Fruit fly (Drosophila melanogaster) whole organism, adult: Measurements from ENCODE around the gene dock.

Source experiments
- CG11617 ChIP-seq: fragments of 200-800 bp; sonication (Bioruptor generic); optimal IDR thresholded peaks from 2 replicates; lab custom pipeline; 2017; ENCODE audit warnings: mild to moderate bottlenecking, missing biosample characterization, missing genetic modification reagents, missing genetic modification characterization
- CG12768 ChIP-seq: fragments of 200-800 bp; sonication (Bioruptor generic); optimal IDR thresholded peaks from 2 replicates; lab custom pipeline; 2017; ENCODE audit warnings: missing biosample characterization, missing genetic modification characterization, mild to moderate bottlenecking, moderate library complexity, missing genetic modification reagents
- CG14711 ChIP-seq: fragments of 200-800 bp; sonication (Bioruptor generic); optimal IDR thresholded peaks from 2 replicates; lab custom pipeline; 2018; ENCODE audit warnings: missing biosample characterization, mild to moderate bottlenecking, missing genetic modification characterization, moderate library complexity
- CG1620 ChIP-seq: fragments of 200-800 bp; sonication (Bioruptor generic); optimal IDR thresholded peaks from 2 replicates; lab custom pipeline; 2016; ENCODE audit warnings: missing biosample characterization, missing genetic modification characterization
- CG33017 ChIP-seq: fragments of 200-800 bp; sonication (Bioruptor generic); optimal IDR thresholded peaks from 2 replicates; lab custom pipeline; 2018; ENCODE audit warnings: missing biosample characterization, mild to moderate bottlenecking, missing genetic modification characterization, moderate library complexity
- CG5204 ChIP-seq: fragments of 200-800 bp; sonication (Bioruptor generic); optimal IDR thresholded peaks from 2 replicates; lab custom pipeline; 2016; ENCODE audit warnings: missing biosample characterization, missing genetic modification characterization
- CG7045 ChIP-seq: fragments of 200-800 bp; sonication (Bioruptor generic); optimal IDR thresholded peaks from 2 replicates; lab custom pipeline; 2017; ENCODE audit warnings: missing biosample characterization, mild to moderate bottlenecking, missing genetic modification characterization
- CG7101 ChIP-seq: fragments of 200-800 bp; sonication (Bioruptor generic); optimal IDR thresholded peaks from 2 replicates; lab custom pipeline; 2018; ENCODE audit warnings: missing biosample characterization, mild to moderate bottlenecking, missing genetic modification characterization, moderate library complexity
- Clk ChIP-seq: fragments of 200-800 bp; sonication (Bioruptor generic); optimal IDR thresholded peaks from 2 replicates; lab custom pipeline; 2017; ENCODE audit warnings: missing biosample characterization, missing genetic modification characterization
- Crg-1 ChIP-seq: fragments of 200-800 bp; sonication (Bioruptor generic); optimal IDR thresholded peaks from 2 replicates; lab custom pipeline; 2016; ENCODE audit warnings: missing biosample characterization, missing genetic modification characterization
- Hr96 ChIP-seq: fragments of 200-800 bp; sonication (Bioruptor generic); optimal IDR thresholded peaks from 2 replicates; lab custom pipeline; 2016; ENCODE audit warnings: missing biosample characterization, missing genetic modification characterization
- Mnt ChIP-seq: fragments of 200-800 bp; sonication (Bioruptor generic); optimal IDR thresholded peaks from 2 replicates; lab custom pipeline; 2016; ENCODE audit warnings: missing biosample characterization, mild to moderate bottlenecking, missing genetic modification characterization
- bab1 ChIP-seq: fragments of 200-800 bp; sonication (Bioruptor generic); optimal IDR thresholded peaks from 3 replicates; lab custom pipeline; 2019; ENCODE audit warnings: missing biosample characterization, mild to moderate bottlenecking, missing genetic modification characterization, moderate library complexity
- cic ChIP-seq: fragments of 200-800 bp; sonication (Bioruptor generic); optimal IDR thresholded peaks from 2 replicates; lab custom pipeline; 2017; ENCODE audit warnings: missing biosample characterization, mild to moderate bottlenecking, missing genetic modification characterization, moderate library complexity
- cnc ChIP-seq, 2 experiments: fragments of >200 bp; optimal IDR thresholded peaks; 2 replicates each; lab custom pipeline; 2017
- kay ChIP-seq: fragments of 200-800 bp; sonication (Bioruptor generic); peaks from one replicate; lab custom pipeline; 2016; ENCODE audit warnings: missing biosample characterization, missing genetic modification characterization, borderline replicate concordance
- ovo ChIP-seq: fragments of 200-800 bp; sonication (Bioruptor generic); optimal IDR thresholded peaks from 2 replicates; lab custom pipeline; 2016; ENCODE audit warnings: missing biosample characterization, missing genetic modification characterization
- pad ChIP-seq: fragments of 200-800 bp; sonication (Bioruptor generic); optimal IDR thresholded peaks from 3 replicates; lab custom pipeline; 2017; ENCODE audit warnings: missing biosample characterization, missing genetic modification characterization, mild to moderate bottlenecking, moderate library complexity, missing genetic modification reagents
- tj ChIP-seq: fragments of 200-800 bp; sonication (Bioruptor generic); optimal IDR thresholded peaks from 3 replicates; lab custom pipeline; 2017; ENCODE audit warnings: missing biosample characterization, mild to moderate bottlenecking, missing genetic modification characterization, moderate library complexity
- toe ChIP-seq: fragments of 200-800 bp; sonication (Bioruptor generic); optimal IDR thresholded peaks from 2 replicates; lab custom pipeline; 2016; ENCODE audit warnings: missing biosample characterization, missing genetic modification characterization

Gene dock

dm6 chr2L:819315-820032 is 6.3 kb upstream of the dock start, which contains the start of the genes PGAP2 and Clp:
PGAP2 (minus strand) TSS chr2L:819508.
Clp (plus strand) TSS chr2L:819964.
- TF ChIP-seq CG7045 (GFP tag; lab: Kevin White, UChicago) = peak; percentile 59
- TF ChIP-seq Crg-1 = peak; percentile 66
- peak; percentile 53 for TF ChIP-seq bab1 (GFP tag; lab: Kevin White, UChicago)
- peak; percentile 55 for TF ChIP-seq pad
- TF ChIP-seq CG1620 (GFP tag; lab: Kevin White, UChicago) = peak; percentile 71
- TF ChIP-seq CG12768 = peak; percentile 41
- no peak for TF ChIP-seq ovo (GFP tag; lab: Kevin White, UChicago)
- peak; percentile 75 for TF ChIP-seq CG7101 (tag; lab: Kevin White, UChicago)
- TF ChIP-seq kay (GFP tag; lab: Kevin White, UChicago) = no peak
- peak; percentile 64 for TF ChIP-seq Mnt
- TF ChIP-seq tj (GFP tag; lab: Kevin White, UChicago) = peak; percentile 79
- no peak for TF ChIP-seq cnc (optimal IDR thresholded peaks at IDR 0.05; lab: Kevin White, UChicago)
- TF ChIP-seq cic (GFP tag; lab: Kevin White, UChicago) = peak; percentile 21
- peak; percentile 60 for TF ChIP-seq Hr96 (GFP tag; lab: Kevin White, UChicago)
- TF ChIP-seq Clk (GFP tag; lab: Kevin White, UChicago) = peak; percentile 42
- TF ChIP-seq toe (GFP tag; lab: Kevin White, UChicago) = peak; percentile 86
- peak; percentile 78 for TF ChIP-seq CG11617 (GFP tag; lab: Kevin White, UChicago)
- TF ChIP-seq CG5204 = no peak
- peak; percentile 46 for TF ChIP-seq CG33017 (tag; lab: Kevin White, UChicago)
- TF ChIP-seq CG14711 = peak; percentile 68

DNA sequence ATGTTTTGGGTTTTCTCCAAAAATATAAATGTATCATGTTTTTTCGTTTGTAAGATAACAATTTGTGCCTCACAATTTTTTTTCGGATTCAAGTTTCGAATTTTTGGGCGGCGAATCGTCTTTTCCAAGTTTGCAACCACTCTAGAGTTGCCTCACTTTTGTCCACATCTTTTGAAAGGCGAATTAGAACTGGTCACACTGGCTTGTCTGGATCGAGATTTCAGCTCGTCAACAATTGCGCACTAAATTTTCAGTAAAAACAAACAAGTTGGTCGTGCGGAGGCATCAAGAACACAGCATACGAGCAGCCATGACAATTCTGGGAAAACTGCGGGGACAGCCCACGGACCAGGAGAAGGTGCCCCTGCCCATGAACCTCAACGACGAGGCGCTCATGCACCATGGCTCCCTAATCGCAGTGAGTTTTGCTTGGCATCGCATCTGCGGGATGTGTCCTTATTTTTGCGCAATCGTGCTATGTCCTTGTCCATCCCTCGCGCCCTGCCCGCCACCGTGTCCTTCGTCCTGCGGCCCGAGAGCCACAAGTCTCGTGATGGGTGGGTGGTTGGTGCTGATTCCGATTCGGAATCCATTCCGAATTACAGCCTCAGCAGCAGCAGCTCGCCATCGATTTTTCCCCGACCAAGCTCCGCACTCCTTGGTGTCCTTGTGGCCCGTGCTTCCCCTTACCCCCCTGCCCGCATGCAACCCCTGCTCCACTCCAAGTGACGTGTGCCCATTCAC is 4.4 kb upstream of the dock start, which contains the start of gene CG3662:
CG3662 (plus strand) TSS at position 48 of the 744 bp plus-strand sequence.
- TF ChIP-seq bab1 (GFP tag; lab: Kevin White, UChicago) (peak; percentile 68), Crg-1 (peak; percentile 10), Mnt (peak; percentile 30), CG11617 (GFP tag; lab: Kevin White, UChicago) (peak; percentile 4), kay (GFP tag; lab: Kevin White, UChicago) (no peak), CG7101 (tag; lab: Kevin White, UChicago) (peak; percentile 37), Clk (GFP tag; lab: Kevin White, UChicago) (no peak), CG14711 (peak; percentile 97), cnc (optimal IDR thresholded peaks at IDR 0.05; lab: Kevin White, UChicago) (no peak), CG12768 (peak; percentile 20), tj (GFP tag; lab: Kevin White, UChicago) (no peak), Hr96 (GFP tag; lab: Kevin White, UChicago) (peak; percentile 9), CG5204 (no peak), pad (no peak), CG33017 (tag; lab: Kevin White, UChicago) (peak; percentile 14)

DNA sequence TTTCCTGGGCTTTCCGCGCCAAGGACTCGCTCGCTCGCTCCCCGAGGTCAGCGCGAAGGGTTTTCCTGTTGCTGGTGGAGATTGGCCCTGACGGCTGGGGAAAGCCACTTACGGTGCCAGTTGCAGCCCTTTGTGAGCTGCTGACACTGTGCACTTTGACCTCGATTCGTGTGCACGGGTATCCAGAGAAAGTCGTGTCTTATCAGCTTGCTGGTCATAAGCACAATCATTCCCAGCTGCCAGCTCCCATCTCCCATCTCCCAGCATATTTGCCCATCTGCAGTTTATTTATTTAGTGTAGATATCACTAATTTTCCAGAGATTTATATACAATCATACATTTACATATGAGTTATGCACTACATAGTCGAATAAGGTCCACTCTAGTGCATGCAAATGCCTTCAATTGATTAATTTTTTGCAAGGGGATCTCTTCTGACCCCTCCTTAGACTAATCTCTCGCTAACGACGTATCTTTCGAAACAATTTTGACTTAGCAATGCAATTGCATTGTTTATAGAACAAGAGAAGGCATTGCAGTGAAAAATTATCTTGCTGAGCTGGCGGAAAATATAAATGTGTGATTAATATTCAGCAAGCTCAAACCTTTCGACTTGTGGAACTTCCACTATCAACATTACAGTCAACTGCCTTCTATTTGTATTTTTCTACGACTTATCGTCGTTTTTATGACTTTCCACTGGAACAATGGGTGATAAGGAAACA is 3.6 kb upstream of the dock start:
- TF ChIP-seq cic (GFP tag; lab: Kevin White, UChicago) = peak; percentile 21
- TF ChIP-seq Crg-1 = peak; percentile 16
- peak; percentile 93 for TF ChIP-seq tj (GFP tag; lab: Kevin White, UChicago)
- no peak for TF ChIP-seq CG11617 (GFP tag; lab: Kevin White, UChicago)
- TF ChIP-seq CG7101 (tag; lab: Kevin White, UChicago) = peak; percentile 4
- no peak for TF ChIP-seq Hr96 (GFP tag; lab: Kevin White, UChicago)

- TF ChIP-seq bab1 (GFP tag; lab: Kevin White, UChicago) = no peak
- TF ChIP-seq cic (GFP tag; lab: Kevin White, UChicago) = no peak
- TF ChIP-seq Hr96 (GFP tag; lab: Kevin White, UChicago) = no peak
Observed at dm6 chr2L:826388-826787, 619 bp downstream of the dock start.

DNA sequence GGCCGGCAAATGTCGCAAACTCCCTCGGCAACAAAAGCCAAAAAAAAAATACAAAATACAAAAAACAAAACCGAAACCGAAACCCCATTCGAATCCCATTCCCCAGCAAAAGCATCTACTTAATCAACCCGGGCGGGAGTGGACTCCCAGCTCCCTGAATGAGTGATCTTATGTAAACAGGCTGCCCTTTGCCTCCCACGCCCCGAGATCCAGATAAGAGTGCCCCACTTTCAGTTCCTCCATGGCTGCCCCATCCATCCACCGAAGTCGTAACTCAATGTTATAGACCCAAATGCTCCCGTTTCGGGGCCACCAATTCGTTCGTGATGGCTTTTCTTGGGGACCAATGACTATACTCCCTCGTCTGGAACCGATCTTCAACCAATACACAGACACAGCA is 1.3 kb downstream of the dock start:
- TF ChIP-seq Mnt (no peak), Crg-1 (no peak), ovo (GFP tag; lab: Kevin White, UChicago) (no peak)
